Fruit fly (Drosophila melanogaster) whole organism, embryonic: ENCODE data around the gene CG43980.
A peak's percentile ranks its signal among the peaks of the same experiment; 100 is the strongest.

Experiments
- Abd-B ChIP-seq: fragments of 200-800 bp; sonication (Bioruptor generic); optimal IDR thresholded peaks from 2 replicates; lab custom pipeline; 2018; ENCODE audit warnings: missing biosample characterization, mild to moderate bottlenecking, missing genetic modification characterization, moderate library complexity
- Antp ChIP-seq: fragments of 200-800 bp; sonication (Bioruptor generic); optimal IDR thresholded peaks from 3 replicates; lab custom pipeline; 2016; ENCODE audit warnings: missing biosample characterization, missing genetic modification characterization
- CG10979 ChIP-seq: fragments of 200-800 bp; sonication (Bioruptor generic); optimal IDR thresholded peaks from 2 replicates; lab custom pipeline; 2018; ENCODE audit warnings: missing biosample characterization, mild to moderate bottlenecking, missing genetic modification characterization, moderate library complexity
- CG11398 ChIP-seq: fragments of 200-800 bp; sonication (Bioruptor generic); optimal IDR thresholded peaks from 2 replicates; lab custom pipeline; 2016; ENCODE audit warnings: missing biosample characterization, missing genetic modification characterization
- CG12071 ChIP-seq: fragments of 200-800 bp; sonication (Bioruptor generic); optimal IDR thresholded peaks from 3 replicates; lab custom pipeline; 2018; ENCODE audit warnings: missing biosample characterization, mild to moderate bottlenecking, missing genetic modification characterization
- CG12744 ChIP-seq: fragments of 200-800 bp; sonication (Bioruptor generic); optimal IDR thresholded peaks from 2 replicates; lab custom pipeline; 2016; ENCODE audit warnings: missing biosample characterization, missing genetic modification characterization
- CG15514 ChIP-seq: fragments of 200-800 bp; sonication (Bioruptor generic); optimal IDR thresholded peaks from 3 replicates; lab custom pipeline; 2017; ENCODE audit warnings: missing biosample characterization, missing genetic modification characterization, mild to moderate bottlenecking, moderate library complexity, missing genetic modification reagents
- CG15601 ChIP-seq: fragments of 200-800 bp; sonication (Bioruptor generic); optimal IDR thresholded peaks from 3 replicates; lab custom pipeline; 2019; ENCODE audit warnings: missing biosample characterization, mild to moderate bottlenecking, missing genetic modification characterization, moderate library complexity
- CG1647 ChIP-seq: fragments of 200-800 bp; sonication (Bioruptor generic); optimal IDR thresholded peaks from 3 replicates; lab custom pipeline; 2016; ENCODE audit warnings: missing biosample characterization, missing genetic modification characterization
- CG16779 ChIP-seq: fragments of 200-800 bp; sonication (Bioruptor generic); IDR thresholded peaks from 2 replicates; pipeline ENCODE4 v1.3.6; 2022; ENCODE audit warnings: missing biosample characterization, missing genetic modification characterization
- CG17385 ChIP-seq: fragments of 200-800 bp; sonication (Bioruptor generic); optimal IDR thresholded peaks from 3 replicates; lab custom pipeline; 2018; ENCODE audit warnings: missing biosample characterization, mild to moderate bottlenecking, missing genetic modification characterization
- CG17802 ChIP-seq: fragments of 200-800 bp; sonication (Bioruptor generic); optimal IDR thresholded peaks from 2 replicates; lab custom pipeline; 2018; ENCODE audit warnings: missing biosample characterization, mild to moderate bottlenecking, missing genetic modification characterization, moderate library complexity
- CG1792 ChIP-seq: fragments of 200-800 bp; sonication (Bioruptor generic); optimal IDR thresholded peaks from 2 replicates; lab custom pipeline; 2016; ENCODE audit warnings: missing biosample characterization, missing genetic modification characterization
- CG18262 ChIP-seq: fragments of 200-800 bp; optimal IDR thresholded peaks from 3 replicates; lab custom pipeline; 2019; ENCODE audit warnings: missing biosample characterization, mild to moderate bottlenecking, missing genetic modification characterization, moderate library complexity
- CG18476 ChIP-seq: fragments of 200-800 bp; sonication (Bioruptor generic); optimal IDR thresholded peaks from 2 replicates; lab custom pipeline; 2016; ENCODE audit warnings: missing biosample characterization, mild to moderate bottlenecking, missing genetic modification characterization
- CG18764 ChIP-seq: fragments of 200-800 bp; sonication (Bioruptor generic); optimal IDR thresholded peaks from 3 replicates; lab custom pipeline; 2016; ENCODE audit warnings: missing biosample characterization, missing genetic modification characterization
- CG2116 ChIP-seq: fragments of 200-800 bp; sonication (Bioruptor generic); optimal IDR thresholded peaks from 3 replicates; lab custom pipeline; 2018; ENCODE audit warnings: missing biosample characterization, mild to moderate bottlenecking, missing genetic modification characterization
- CG3065 ChIP-seq: fragments of 200-800 bp; sonication (Bioruptor generic); optimal IDR thresholded peaks from 2 replicates; lab custom pipeline; 2016; ENCODE audit warnings: missing biosample characterization, missing genetic modification characterization
- CG31441 ChIP-seq: fragments of 200-800 bp; sonication (Bioruptor generic); IDR thresholded peaks from 2 replicates; pipeline ENCODE4 v1.3.6; 2022; ENCODE audit warnings: missing biosample characterization, missing genetic modification characterization
- CG3838 ChIP-seq: fragments of 200-800 bp; sonication (Bioruptor generic); optimal IDR thresholded peaks from 3 replicates; lab custom pipeline; 2016; ENCODE audit warnings: missing biosample characterization, missing genetic modification characterization
- CG6272 ChIP-seq: fragments of 200-800 bp; sonication (Bioruptor generic); IDR thresholded peaks from 2 replicates; pipeline ENCODE4 v1.3.6; 2022; ENCODE audit warnings: missing biosample characterization, missing genetic modification characterization
- CG9876 ChIP-seq: fragments of 200-800 bp; sonication (Bioruptor generic); optimal IDR thresholded peaks from 2 replicates; lab custom pipeline; 2016; ENCODE audit warnings: missing biosample characterization, missing genetic modification characterization
- Fer2 ChIP-seq: fragments of 200-800 bp; sonication (Bioruptor generic); optimal IDR thresholded peaks from 2 replicates; lab custom pipeline; 2018; ENCODE audit warnings: missing biosample characterization, mild to moderate bottlenecking, missing genetic modification characterization, moderate library complexity
- Hmr ChIP-seq: fragments of 200-800 bp; sonication (Bioruptor generic); optimal IDR thresholded peaks from 3 replicates; lab custom pipeline; 2017; ENCODE audit warnings: mild to moderate bottlenecking, missing biosample characterization, missing genetic modification reagents, missing genetic modification characterization
- Hr39 ChIP-seq: fragments of >200 bp; optimal IDR thresholded peaks from 2 replicates; lab custom pipeline; 2017
- Hsf ChIP-seq: fragments of 200-800 bp; sonication (Bioruptor generic); optimal IDR thresholded peaks from 3 replicates; lab custom pipeline; 2016; ENCODE audit warnings: missing biosample characterization, missing genetic modification characterization
- Med ChIP-seq: fragments of 200-800 bp; sonication (Bioruptor generic); peaks from one replicate; lab custom pipeline; 2016; ENCODE audit warnings: missing biosample characterization, missing genetic modification characterization, mild to moderate bottlenecking, inconsistent platforms, moderate library complexity
- NK7.1 ChIP-seq: fragments of 200-800 bp; sonication (Bioruptor generic); optimal IDR thresholded peaks from 3 replicates; lab custom pipeline; 2016; ENCODE audit warnings: missing biosample characterization, missing genetic modification characterization
- Sin3A ChIP-seq: fragments of >200 bp; optimal IDR thresholded peaks from 2 replicates; lab custom pipeline; 2018
- Taf1 ChIP-seq: fragments of 200-800 bp; sonication (Bioruptor generic); IDR thresholded peaks from 2 replicates; pipeline ENCODE4 v1.3.6; 2022; ENCODE audit warnings: missing biosample characterization, missing genetic modification characterization
- ac ChIP-seq: fragments of 200-800 bp; sonication (Bioruptor generic); optimal IDR thresholded peaks from 3 replicates; lab custom pipeline; 2017; ENCODE audit warnings: missing biosample characterization, mild to moderate bottlenecking, missing genetic modification characterization
- aop ChIP-seq: fragments of 200-800 bp; sonication (Bioruptor generic); IDR thresholded peaks from 2 replicates; pipeline ENCODE4 v1.3.6; 2022; ENCODE audit warnings: missing biosample characterization, missing genetic modification characterization
- cas ChIP-seq: fragments of 200-800 bp; sonication (Bioruptor generic); IDR thresholded peaks from 2 replicates; pipeline ENCODE4 v1.3.6; 2022; ENCODE audit warnings: missing biosample characterization, missing genetic modification characterization
- cato ChIP-seq: fragments of 200-800 bp; sonication (Bioruptor generic); optimal IDR thresholded peaks from 2 replicates; lab custom pipeline; 2016; ENCODE audit warnings: missing biosample characterization, missing genetic modification characterization, borderline replicate concordance
- croc ChIP-seq: fragments of 200-800 bp; sonication (Bioruptor generic); conservative IDR thresholded peaks from 3 replicates; pipeline ENCODE4 v1.3.6; 2022; ENCODE audit warnings: missing biosample characterization, missing genetic modification characterization
- cwo ChIP-seq: fragments of 200-800 bp; sonication (Bioruptor generic); optimal IDR thresholded peaks from 3 replicates; lab custom pipeline; 2017; ENCODE audit warnings: missing biosample characterization, missing genetic modification characterization, mild to moderate bottlenecking, moderate library complexity, missing genetic modification reagents
- dati ChIP-seq: fragments of 200-800 bp; sonication (Bioruptor generic); IDR thresholded peaks from 2 replicates; pipeline ENCODE4 v1.3.6; 2022; ENCODE audit warnings: missing biosample characterization, missing genetic modification characterization
- fd96Cb ChIP-seq: fragments of 200-800 bp; sonication (Bioruptor generic); optimal IDR thresholded peaks from 2 replicates; lab custom pipeline; 2018; ENCODE audit warnings: missing biosample characterization, mild to moderate bottlenecking, missing genetic modification characterization, moderate library complexity
- fu2 ChIP-seq: fragments of 200-800 bp; sonication (Bioruptor generic); optimal IDR thresholded peaks from 2 replicates; lab custom pipeline; 2016; ENCODE audit warnings: missing biosample characterization, missing genetic modification characterization
- gt ChIP-seq: fragments of 200-800 bp; sonication (Bioruptor generic); IDR thresholded peaks from 2 replicates; pipeline ENCODE4 v1.3.6; 2022; ENCODE audit warnings: missing biosample characterization, missing genetic modification characterization
- insv ChIP-seq, 2 experiments: fragments of 200-800 bp; sonication (Bioruptor generic); optimal IDR thresholded peaks; 3 replicates each; lab custom pipeline; 2016 to 2018; ENCODE audit warnings: missing biosample characterization in 2 of 2, missing genetic modification characterization in 2 of 2
- luna ChIP-seq: fragments of 200-800 bp; sonication (Bioruptor generic); optimal IDR thresholded peaks from 2 replicates; lab custom pipeline; 2016; ENCODE audit warnings: missing biosample characterization, missing genetic modification characterization
- maf-S ChIP-seq: fragments of 200-800 bp; sonication (Bioruptor generic); optimal IDR thresholded peaks from 2 replicates; lab custom pipeline; 2016; ENCODE audit warnings: missing biosample characterization, missing genetic modification characterization
- mam ChIP-seq: fragments of 200-800 bp; sonication (Bioruptor generic); optimal IDR thresholded peaks from 3 replicates; lab custom pipeline; 2016; ENCODE audit warnings: missing biosample characterization, missing genetic modification characterization
- nmo ChIP-seq: fragments of 200-800 bp; sonication (Bioruptor generic); optimal IDR thresholded peaks from 2 replicates; lab custom pipeline; 2018; ENCODE audit warnings: missing biosample characterization, mild to moderate bottlenecking, missing genetic modification characterization, moderate library complexity
- odd ChIP-seq: fragments of 200-800 bp; sonication (Bioruptor generic); optimal IDR thresholded peaks from 2 replicates; lab custom pipeline; 2017; ENCODE audit warnings: missing biosample characterization, mild to moderate bottlenecking, missing genetic modification characterization
- repo ChIP-seq: fragments of 200-800 bp; sonication (Bioruptor generic); optimal IDR thresholded peaks from 2 replicates; lab custom pipeline; 2016; ENCODE audit warnings: missing biosample characterization, missing genetic modification characterization
- ssp ChIP-seq: fragments of 200-800 bp; sonication (Bioruptor generic); IDR thresholded peaks from 2 replicates; pipeline ENCODE4 v1.3.6; 2022; ENCODE audit warnings: missing biosample characterization, missing genetic modification characterization
- sug ChIP-seq: fragments of 200-800 bp; optimal IDR thresholded peaks from 2 replicates; lab custom pipeline; 2019; ENCODE audit warnings: missing biosample characterization, mild to moderate bottlenecking, missing genetic modification characterization, moderate library complexity
- unc-4 ChIP-seq: fragments of 200-800 bp; sonication (Bioruptor generic); IDR thresholded peaks from 2 replicates; pipeline ENCODE4 v1.3.6; 2022; ENCODE audit warnings: missing biosample characterization, missing genetic modification characterization; ENCODE audit not compliant: partially characterized antibody
- vfl ChIP-seq: fragments of 200-800 bp; sonication (Bioruptor generic); optimal IDR thresholded peaks from 2 replicates; lab custom pipeline; 2016; ENCODE audit warnings: missing biosample characterization, missing genetic modification characterization
- zfh1 ChIP-seq: fragments of 200-800 bp; sonication (Bioruptor generic); IDR thresholded peaks from 3 replicates; pipeline ENCODE4 v1.3.6; 2022; ENCODE audit warnings: missing biosample characterization, missing genetic modification characterization

Gene CG43980

DNA sequence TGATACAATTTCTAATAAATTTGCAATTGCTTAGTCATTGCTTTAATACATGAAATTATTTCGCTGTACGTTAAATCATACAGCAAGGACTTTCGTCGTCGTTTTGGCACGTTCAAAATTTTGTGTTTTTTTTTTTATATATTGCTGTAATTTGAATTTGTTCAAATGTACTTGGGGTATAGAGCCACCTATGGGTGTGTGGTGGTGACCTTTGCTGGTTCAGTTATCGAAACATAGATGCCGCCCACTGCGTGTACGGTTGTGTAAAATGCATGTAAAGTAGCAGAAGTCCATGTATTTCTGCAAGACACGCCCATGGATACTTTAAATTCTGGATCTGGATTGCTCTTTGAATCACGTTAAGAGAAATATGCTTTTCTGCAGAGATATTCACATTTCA lies 40.5 kb upstream of the CG43980 start (continued):
- TF ChIP-seq sug (tag; lab: Kevin White, UChicago) = no peak
- peak; percentile 44 for TF ChIP-seq CG1792 (GFP tag; lab: Kevin White, UChicago)
- peak; percentile 6 for TF ChIP-seq CG1647 (GFP tag; lab: Kevin White, UChicago)
- no peak for TF ChIP-seq CG12071 (GFP tag; lab: Kevin White, UChicago)
- peak; percentile 28 for TF ChIP-seq fd96Cb (tag; lab: Kevin White, UChicago)
- TF ChIP-seq cas (GFP tag; lab: Robert Waterston, UW) = no peak
- peak; percentile 32 for TF ChIP-seq CG11398 (GFP tag; lab: Kevin White, UChicago)
- TF ChIP-seq Hmr = peak; percentile 52
- TF ChIP-seq repo (GFP tag; lab: Kevin White, UChicago) = peak; percentile 46
- TF ChIP-seq CG9876 (GFP tag; lab: Kevin White, UChicago) = peak; percentile 75
- no peak for TF ChIP-seq Abd-B
- TF ChIP-seq nmo (GFP tag; lab: Kevin White, UChicago) = no peak
- no peak for TF ChIP-seq CG18262
- peak; percentile 27 for TF ChIP-seq fu2 (GFP tag; lab: Kevin White, UChicago)
- no peak for TF ChIP-seq Hr39 (lab: Kevin White, UChicago)
- TF ChIP-seq luna (GFP tag; lab: Kevin White, UChicago) = peak; percentile 60
- no peak for TF ChIP-seq dati (GFP tag; lab: Robert Waterston, UW)
- TF ChIP-seq NK7.1 (GFP tag; lab: Kevin White, UChicago) = peak; percentile 1
- peak; percentile 44; the same call in 1 of the 2 replicates for TF ChIP-seq aop (GFP tag; lab: Robert Waterston, UW)
- TF ChIP-seq maf-S (GFP tag; lab: Kevin White, UChicago) = peak; percentile 50
- TF ChIP-seq CG12744 (GFP tag; lab: Kevin White, UChicago) = peak; percentile 67
- no peak for TF ChIP-seq odd
- TF ChIP-seq vfl (GFP tag; lab: Kevin White, UChicago) = peak; percentile 14
- 0 out of 3 replicates have a peak, but pooled peaks have one; percentile 18 for TF ChIP-seq croc (GFP tag; lab: Robert Waterston, UW)
- peak; percentile 96 for TF ChIP-seq CG3065
- no peak for TF ChIP-seq ssp (GFP tag; lab: Robert Waterston, UW)
- TF ChIP-seq Taf1 (GFP tag; lab: Robert Waterston, UW) = no peak; the same call in 1 of the 2 replicates
- no peak for TF ChIP-seq CG2116
- peak; percentile 78 for TF ChIP-seq Hsf (GFP tag; lab: Kevin White, UChicago)
- peak; percentile 49; the same call in 1 of the 3 replicates for TF ChIP-seq zfh1 (GFP tag; lab: Robert Waterston, UW)
- TF ChIP-seq Sin3A (lab: Kevin White, UChicago) = no peak
- TF ChIP-seq gt (GFP tag; lab: Robert Waterston, UW) = no peak
- TF ChIP-seq CG31441 (GFP tag; lab: Robert Waterston, UW) = no peak
- TF ChIP-seq Fer2 (tag; lab: Kevin White, UChicago) = no peak
- TF ChIP-seq cato (GFP tag; lab: Kevin White, UChicago) = no peak
- TF ChIP-seq Med (GFP tag; lab: Kevin White, UChicago) = peak; percentile 95
- no peak for TF ChIP-seq ac
- TF ChIP-seq CG6272 = no peak
- no peak for TF ChIP-seq unc-4 (GFP tag; lab: Robert Waterston, UW)
- TF ChIP-seq CG17802 (tag; lab: Kevin White, UChicago) = no peak
- no peak for TF ChIP-seq cwo
- TF ChIP-seq CG18476 (GFP tag; lab: Kevin White, UChicago) = no peak
- TF ChIP-seq mam (GFP tag; lab: Kevin White, UChicago) = peak; percentile 63
- TF ChIP-seq CG3838 = no peak
- no peak for TF ChIP-seq CG15514 (GFP tag; lab: Kevin White, UChicago)
- peak; percentile 84 for TF ChIP-seq CG10979 (tag; lab: Kevin White, UChicago)
- TF ChIP-seq CG18764 (GFP tag; lab: Kevin White, UChicago) = peak; percentile 52
- peak; percentile 19 for TF ChIP-seq CG15601
- peak in 1 of 2 experiments; percentile 62 for TF ChIP-seq insv (GFP tag; optimal IDR thresholded peaks at IDR 0.05; lab: Kevin White, UChicago)
- TF ChIP-seq CG17385 (GFP tag; lab: Kevin White, UChicago) = peak; percentile 23
- peak; percentile 69 for TF ChIP-seq Antp (GFP tag; lab: Kevin White, UChicago)
- TF ChIP-seq CG16779 = 0 out of 2 replicates have a peak, but pooled peaks have one; percentile 60
